Fruit fly (Drosophila melanogaster): Measurements from ENCODE around the gene dpy.

DNA sequence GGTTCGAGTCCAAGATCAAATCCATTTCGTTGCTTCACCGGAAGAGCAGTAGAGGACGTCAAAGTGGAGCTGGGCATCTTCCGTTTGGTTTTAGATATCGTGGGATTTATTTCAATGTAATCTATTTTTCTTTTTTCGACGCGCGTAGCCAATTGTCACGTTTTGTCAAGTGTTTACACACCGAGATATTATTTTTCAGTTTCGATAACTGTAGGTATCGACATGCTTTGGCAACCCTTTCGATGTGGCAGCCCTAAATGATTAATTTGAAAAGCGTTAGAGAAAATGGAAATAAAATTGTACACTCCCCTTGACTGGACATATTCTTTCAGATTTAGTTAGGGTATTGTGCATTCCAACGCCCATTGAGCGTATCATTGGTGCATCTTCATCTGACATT, 36.1 kb downstream of the dpy start, which contains the start of gene HP6:
- TF ChIP-seq CG8478 (optimal IDR thresholded peaks at IDR 0.05) (no peak), CTCF (optimal IDR thresholded peaks at IDR 0.05) (no peak)
